Worm (Caenorhabditis elegans) whole organism, mixed stage, embryonic: ENCODE measurements around the gene cdka-1.

Experiments
- M03D4.4 ChIP-seq: sonication (generic microtip); optimal IDR thresholded peaks from 2 replicates; lab custom pipeline; 2017; ENCODE audit warnings: mild to moderate bottlenecking, missing genetic modification characterization, missing compliant biosample characterization
- bed-3 ChIP-seq: fragments of 200-800 bp; sonication (Bioruptor generic); optimal IDR thresholded peaks from 3 replicates; lab custom pipeline; 2018; ENCODE audit warnings: mild to moderate bottlenecking, missing genetic modification characterization, moderate library complexity, missing compliant biosample characterization
- blmp-1 ChIP-seq: fragments of 150-350 bp; optimal IDR thresholded peaks from 2 replicates; lab custom pipeline; 2014; ENCODE audit warnings: missing biosample characterization, missing genetic modification characterization
- ceh-39 ChIP-seq: fragments of 150-350 bp; optimal IDR thresholded peaks from 2 replicates; lab custom pipeline; 2014; ENCODE audit warnings: missing biosample characterization, missing genetic modification characterization
- ceh-43 ChIP-seq: fragments of 200-800 bp; sonication (Bioruptor generic); optimal IDR thresholded peaks from 2 replicates; lab custom pipeline; 2018; ENCODE audit warnings: mild to moderate bottlenecking, missing genetic modification characterization, moderate library complexity, missing compliant biosample characterization
- ceh-83 ChIP-seq: fragments of 200-800 bp; sonication (Bioruptor generic); optimal IDR thresholded peaks from 2 replicates; lab custom pipeline; 2018; ENCODE audit warnings: mild to moderate bottlenecking, missing genetic modification characterization, missing compliant biosample characterization
- cnd-1 ChIP-seq: fragments of 200-800 bp; sonication (Bioruptor generic); optimal IDR thresholded peaks from 2 replicates; lab custom pipeline; 2018; ENCODE audit warnings: mild to moderate bottlenecking, missing genetic modification characterization, missing compliant biosample characterization
- drap-1 ChIP-seq: fragments of 200-800 bp; sonication (Bioruptor generic); optimal IDR thresholded peaks from 3 replicates; lab custom pipeline; 2018; ENCODE audit warnings: mild to moderate bottlenecking, missing genetic modification characterization, missing compliant biosample characterization
- elt-1 ChIP-seq: sonication (generic microtip); optimal IDR thresholded peaks from 2 replicates; lab custom pipeline; 2017; ENCODE audit warnings: missing genetic modification characterization, mild to moderate bottlenecking, missing compliant biosample characterization, antibody characterized with exemption, moderate library complexity, borderline replicate concordance; ENCODE audit not compliant: insufficient read depth
- flh-1 ChIP-seq: fragments of 200-800 bp; sonication (Bioruptor generic); optimal IDR thresholded peaks from 2 replicates; lab custom pipeline; 2018; ENCODE audit warnings: mild to moderate bottlenecking, missing genetic modification characterization, moderate library complexity, missing compliant biosample characterization
- ham-2 ChIP-seq: fragments of 200-800 bp; sonication (Bioruptor generic); optimal IDR thresholded peaks from 2 replicates; lab custom pipeline; 2018; ENCODE audit warnings: mild to moderate bottlenecking, missing genetic modification characterization, missing compliant biosample characterization
- hlh-1 ChIP-seq: fragments of 150-350 bp; optimal IDR thresholded peaks from 2 replicates; lab custom pipeline; 2014; ENCODE audit warnings: missing biosample characterization, missing genetic modification reagents, missing genetic modification characterization
- lin-13 ChIP-seq: fragments of 150-350 bp; optimal IDR thresholded peaks from 2 replicates; lab custom pipeline; 2014; ENCODE audit warnings: missing biosample characterization, missing genetic modification characterization
- lin-32 ChIP-seq: fragments of 200-800 bp; sonication (Bioruptor generic); optimal IDR thresholded peaks from 2 replicates; lab custom pipeline; 2018; ENCODE audit warnings: mild to moderate bottlenecking, missing genetic modification characterization, missing compliant biosample characterization
- lsy-2 ChIP-seq: fragments of 150-350 bp; optimal IDR thresholded peaks from 2 replicates; lab custom pipeline; 2014; ENCODE audit warnings: missing biosample characterization, missing genetic modification characterization
- mab-5 ChIP-seq: fragments of 150-350 bp; optimal IDR thresholded peaks from 2 replicates; lab custom pipeline; 2014; ENCODE audit warnings: missing biosample characterization, missing genetic modification characterization
- mep-1 ChIP-seq: fragments of 150-350 bp; optimal IDR thresholded peaks from 2 replicates; lab custom pipeline; 2017; ENCODE audit warnings: missing biosample characterization, missing genetic modification reagents, missing genetic modification characterization, inconsistent platforms
- mls-2 ChIP-seq: sonication (generic microtip); optimal IDR thresholded peaks from 2 replicates; lab custom pipeline; 2016; ENCODE audit warnings: mild to moderate bottlenecking, missing genetic modification characterization, moderate library complexity, missing compliant biosample characterization
- nhr-12 ChIP-seq: fragments of 150-350 bp; optimal IDR thresholded peaks from 2 replicates; lab custom pipeline; 2014; ENCODE audit warnings: missing biosample characterization, missing genetic modification characterization
- nhr-2 ChIP-seq: fragments of 150-350 bp; optimal IDR thresholded peaks from 2 replicates; lab custom pipeline; 2014; ENCODE audit warnings: missing biosample characterization, missing genetic modification characterization
- nhr-28 ChIP-seq: fragments of 150-350 bp; optimal IDR thresholded peaks from 2 replicates; lab custom pipeline; 2014; ENCODE audit warnings: missing biosample characterization, missing genetic modification characterization
- nhr-76 ChIP-seq: sonication (generic microtip); optimal IDR thresholded peaks from 2 replicates; lab custom pipeline; 2017; ENCODE audit warnings: missing biosample characterization, missing genetic modification characterization
- pha-4 ChIP-seq: fragments of 150-350 bp; optimal IDR thresholded peaks from 2 replicates; lab custom pipeline; 2018; ENCODE audit warnings: missing biosample characterization, missing genetic modification reagents, missing genetic modification characterization
- sem-2 ChIP-seq: fragments of 200-800 bp; sonication (Bioruptor generic); optimal IDR thresholded peaks from 2 replicates; lab custom pipeline; 2018; ENCODE audit warnings: mild to moderate bottlenecking, missing genetic modification characterization, missing compliant biosample characterization
- snpc-4 ChIP-seq: fragments of 150-350 bp; optimal IDR thresholded peaks from 2 replicates; lab custom pipeline; 2014; ENCODE audit warnings: missing biosample characterization, missing genetic modification characterization
- sptf-1 ChIP-seq: sonication (generic microtip); optimal IDR thresholded peaks from 2 replicates; lab custom pipeline; 2017; ENCODE audit warnings: mild to moderate bottlenecking, missing genetic modification characterization, moderate library complexity, missing compliant biosample characterization
- tbx-8 ChIP-seq: fragments of 200-800 bp; sonication (Bioruptor generic); optimal IDR thresholded peaks from 2 replicates; lab custom pipeline; 2018; ENCODE audit warnings: mild to moderate bottlenecking, missing genetic modification characterization, moderate library complexity, missing compliant biosample characterization
- unc-120 ChIP-seq: sonication (generic microtip); optimal IDR thresholded peaks from 2 replicates; lab custom pipeline; 2017; ENCODE audit warnings: missing genetic modification characterization, missing compliant biosample characterization; ENCODE audit not compliant: poor library complexity, severe bottlenecking
- unc-39 ChIP-seq: fragments of 150-350 bp; optimal IDR thresholded peaks from 2 replicates; lab custom pipeline; 2014; ENCODE audit warnings: missing biosample characterization, missing genetic modification characterization
- unc-62 ChIP-seq: fragments of 150-350 bp; optimal IDR thresholded peaks from 2 replicates; lab custom pipeline; 2014; ENCODE audit warnings: missing biosample characterization, missing genetic modification reagents, missing genetic modification characterization
- zip-8 ChIP-seq: fragments of 150-350 bp; optimal IDR thresholded peaks from 2 replicates; lab custom pipeline; 2014; ENCODE audit warnings: missing biosample characterization, missing genetic modification characterization
- ztf-11 ChIP-seq: fragments of 150-350 bp; optimal IDR thresholded peaks from 2 replicates; lab custom pipeline; 2014; ENCODE audit warnings: missing biosample characterization, missing genetic modification characterization

The cdka-1 gene

DNA sequence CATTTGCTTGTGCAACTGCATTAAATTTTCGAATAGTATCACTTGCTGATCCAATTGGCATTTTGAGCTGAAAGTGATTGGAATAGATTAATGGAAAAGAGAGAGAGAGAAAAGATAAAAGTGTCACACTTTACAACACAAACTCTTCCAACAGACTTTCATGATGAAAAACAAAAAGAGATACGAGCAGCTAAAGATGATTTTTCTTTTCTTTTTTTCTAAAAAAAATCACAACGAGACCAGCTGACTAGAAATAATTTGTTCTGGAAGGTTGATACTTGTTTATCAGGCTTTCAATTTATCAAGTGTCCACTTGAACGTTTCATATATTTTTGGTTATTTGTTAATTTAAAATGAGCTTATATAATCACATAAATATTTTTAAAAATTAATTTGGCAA lies 28.5 kb downstream of the cdka-1 start:
- TF ChIP-seq unc-62 (GFP tag; lab: Kevin White, UChicago) (peak; percentile 60), blmp-1 (tag; lab: Kevin White, UChicago) (no peak)

DNA sequence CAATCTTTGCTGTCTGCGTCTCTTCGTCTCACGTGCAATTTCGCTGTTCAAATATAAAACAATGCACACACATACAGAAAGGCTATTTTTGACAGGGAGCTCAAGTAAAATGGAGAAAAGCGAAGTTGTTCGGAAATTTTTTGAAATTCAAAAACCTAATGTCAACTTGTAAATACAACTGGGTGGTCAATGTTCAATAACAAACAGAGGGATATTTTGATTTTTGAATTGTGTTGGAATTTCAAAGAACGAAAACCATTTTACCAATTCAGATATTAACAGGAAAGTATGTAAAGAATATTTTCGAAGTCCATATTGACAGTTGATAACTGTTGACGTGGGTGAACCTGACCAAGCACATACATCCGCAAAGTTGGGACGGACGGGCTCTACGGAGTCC lies 29.8 kb downstream of the cdka-1 start, which contains the start of gene tag-243:
tag-243 (minus strand) TSS at position 101 of the 400 bp plus-strand sequence.
- TF ChIP-seq sptf-1 (no peak), lin-32 (GFP tag; lab: Kevin White, UChicago) (no peak), ceh-43 (GFP tag; lab: Kevin White, UChicago) (no peak), cnd-1 (tag; lab: Kevin White, UChicago) (no peak), lin-13 (tag; lab: Kevin White, UChicago) (no peak), hlh-1 (no peak), sem-2 (GFP tag; lab: Kevin White, UChicago) (no peak), unc-39 (tag; lab: Kevin White, UChicago) (no peak), mab-5 (tag; lab: Kevin White, UChicago) (no peak), lsy-2 (no peak), ceh-39 (no peak), zip-8 (tag; lab: Kevin White, UChicago) (no peak), nhr-2 (tag; lab: Kevin White, UChicago) (no peak), flh-1 (GFP tag; lab: Kevin White, UChicago) (no peak)

DNA sequence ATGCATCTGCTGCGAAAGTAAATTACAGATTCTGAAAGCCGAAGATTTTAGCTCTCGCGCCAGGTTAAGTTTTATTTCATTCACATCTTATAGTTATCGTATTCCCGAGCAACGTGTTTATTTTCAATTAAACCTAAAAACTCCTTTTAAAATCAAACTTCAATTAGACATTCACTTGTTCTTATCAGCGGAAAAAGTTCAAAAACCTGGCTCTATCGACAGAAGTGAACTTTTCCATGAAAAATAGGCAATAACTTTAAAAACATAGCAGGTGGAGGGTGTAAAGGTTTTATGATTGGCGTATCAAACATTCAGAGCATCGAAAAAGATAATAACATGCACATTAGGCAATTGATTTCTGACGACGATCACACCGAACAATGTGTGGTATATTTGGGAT lies 30.4 kb downstream of the cdka-1 start, which contains the start of gene ppat-1:
ppat-1 (plus strand) TSS at position 316 of the 400 bp plus-strand sequence.
- TF ChIP-seq mab-5 (tag; lab: Kevin White, UChicago) (no peak), ztf-11 (no peak), elt-1 (tag; lab: Kevin White, UChicago) (no peak), pha-4 (tag; lab: Kevin White, UChicago) (no peak), mls-2 (no peak), mep-1 (tag; lab: Kevin White, UChicago) (no peak), ham-2 (GFP tag; lab: Kevin White, UChicago) (no peak), lin-32 (GFP tag; lab: Kevin White, UChicago) (no peak), hlh-1 (no peak), lsy-2 (no peak), snpc-4 (tag; lab: Kevin White, UChicago) (no peak), nhr-12 (tag; lab: Kevin White, UChicago) (no peak)
- TF ChIP-seq, all 35 proteins: peak for 0

DNA sequence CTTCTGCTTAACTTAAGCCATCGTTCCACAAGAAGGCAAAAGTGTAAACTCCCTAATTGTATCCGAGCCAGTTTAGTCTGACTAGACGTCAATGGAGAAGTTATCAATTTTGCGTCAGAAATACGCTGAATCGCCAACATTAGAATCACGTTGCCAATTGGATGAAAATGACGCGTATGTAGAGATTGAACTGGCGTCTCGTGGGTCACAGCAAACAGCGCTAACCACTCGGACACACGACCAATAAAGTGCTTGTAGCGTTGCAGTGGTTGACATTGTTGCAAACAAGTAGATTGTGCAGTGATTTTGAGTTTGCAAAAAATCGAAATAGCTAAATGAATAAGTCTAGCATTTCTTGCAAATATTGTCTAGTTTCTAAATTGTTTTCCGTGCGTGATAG lies 31.0 kb downstream of the cdka-1 start:
- TF ChIP-seq ceh-39 = no peak
- TF ChIP-seq sem-2 (GFP tag; lab: Kevin White, UChicago) = peak; percentile 78
- TF ChIP-seq snpc-4 (tag; lab: Kevin White, UChicago) = no peak
- peak; percentile 72 for TF ChIP-seq flh-1 (GFP tag; lab: Kevin White, UChicago)
- TF ChIP-seq sptf-1 = peak; percentile 87
- no peak for TF ChIP-seq unc-39 (tag; lab: Kevin White, UChicago)
- TF ChIP-seq drap-1 (GFP tag; lab: Kevin White, UChicago) = peak; percentile 89
- TF ChIP-seq bed-3 (GFP tag; lab: Kevin White, UChicago) = peak; percentile 77
- TF ChIP-seq ham-2 (GFP tag; lab: Kevin White, UChicago) = peak; percentile 82
- TF ChIP-seq ceh-83 = peak; percentile 85
- TF ChIP-seq mep-1 (tag; lab: Kevin White, UChicago) = peak; percentile 41
- TF ChIP-seq cnd-1 (tag; lab: Kevin White, UChicago) = peak; percentile 93
- TF ChIP-seq unc-120 (tag; lab: Kevin White, UChicago) = peak; percentile 71
- peak; percentile 78 for TF ChIP-seq ceh-43 (GFP tag; lab: Kevin White, UChicago)
- TF ChIP-seq lin-32 (GFP tag; lab: Kevin White, UChicago) = peak; percentile 81
- no peak for TF ChIP-seq nhr-28 (tag; lab: Kevin White, UChicago)
- no peak for TF ChIP-seq zip-8 (tag; lab: Kevin White, UChicago)
- TF ChIP-seq mls-2 = peak; percentile 85
- peak; percentile 30 for TF ChIP-seq hlh-1
- TF ChIP-seq tbx-8 (GFP tag; lab: Kevin White, UChicago) = peak; percentile 57
- TF ChIP-seq mab-5 (tag; lab: Kevin White, UChicago) = no peak
- TF ChIP-seq lin-13 (tag; lab: Kevin White, UChicago) = peak; percentile 38
- TF ChIP-seq nhr-12 (tag; lab: Kevin White, UChicago) = peak; percentile 26
- peak; percentile 50 for TF ChIP-seq pha-4 (tag; lab: Kevin White, UChicago)
- no peak for TF ChIP-seq blmp-1 (tag; lab: Kevin White, UChicago)
- peak; percentile 87 for TF ChIP-seq M03D4.4
- TF ChIP-seq lsy-2 = no peak
- no peak for TF ChIP-seq nhr-76 (tag; lab: Kevin White, UChicago)
